Worm (Caenorhabditis elegans) whole organism, late embryonic: ENCODE measurements around the gene R03A10.5.

Source experiments
- hlh-30 ChIP-seq: sonication (generic microtip); optimal IDR thresholded peaks from 2 replicates; lab custom pipeline; 2017; ENCODE audit warnings: antibody characterized with exemption, missing genetic modification characterization, missing compliant biosample characterization; ENCODE audit not compliant: insufficient read depth
- pag-3 ChIP-seq: sonication (generic microtip); optimal IDR thresholded peaks from 2 replicates; lab custom pipeline; 2016; ENCODE audit warnings: missing compliant biosample characterization, missing genetic modification characterization, borderline replicate concordance

R03A10.5 gene

DNA sequence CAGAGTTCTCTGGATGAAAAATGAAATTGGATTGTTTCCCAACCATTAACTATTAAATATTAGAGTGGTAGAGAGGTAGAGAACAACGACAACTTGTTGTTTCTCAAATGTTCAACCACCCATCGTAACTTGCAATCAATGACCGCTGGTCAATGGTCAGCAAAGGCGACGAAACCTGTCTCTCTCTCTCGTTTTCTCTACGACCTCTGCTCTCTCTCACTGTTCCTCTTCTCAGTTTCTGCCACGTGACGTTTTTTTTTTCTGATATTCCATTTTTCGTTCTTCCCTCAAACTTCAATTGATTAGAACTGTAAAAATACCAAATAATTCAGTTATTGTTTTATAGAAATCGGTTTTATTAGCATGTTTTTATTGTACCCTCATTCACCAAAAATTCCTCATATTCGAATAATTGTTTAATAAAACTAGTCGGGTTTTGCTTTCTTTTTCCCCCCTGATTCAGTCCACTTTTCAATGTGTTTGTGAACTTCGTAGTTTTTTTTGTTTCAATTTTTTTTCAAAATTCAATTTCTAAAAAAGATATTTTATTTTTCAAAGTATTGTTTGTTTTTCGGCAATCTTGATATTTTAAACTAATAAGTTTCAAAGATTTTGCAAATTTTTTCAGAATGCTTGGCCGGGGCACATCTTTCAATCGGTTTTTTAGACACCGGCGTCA is 50.5 kb downstream of the R03A10.5 start, which contains the start of gene suox-1:
TSS of gene suox-1 (plus strand) at position 629 of the 679 bp plus-strand sequence.
- TF ChIP-seq hlh-30 (tag; lab: Kevin White, UChicago), result peak; percentile 34
- TF ChIP-seq pag-3 (tag; lab: Kevin White, UChicago), result no peak
